Worm (Caenorhabditis elegans) whole organism, L4 larva: ENCODE results near the gene spe-41.

Source experiments
- F26F4.8 ChIP-seq: fragments of 200-800 bp; sonication (Bioruptor generic); conservative IDR thresholded peaks from 2 replicates; pipeline ENCODE4 v1.3.6; 2022; ENCODE audit warnings: missing genetic modification characterization, missing compliant biosample characterization
- F37D6.2 ChIP-seq: sonication (generic microtip); optimal IDR thresholded peaks from 2 replicates; lab custom pipeline; 2016; ENCODE audit warnings: mild to moderate bottlenecking, missing genetic modification characterization, missing compliant biosample characterization
- R02D3.7 ChIP-seq: fragments of 150-350 bp; sonication (generic microtip); optimal IDR thresholded peaks from 3 replicates; lab custom pipeline; 2014; ENCODE audit warnings: missing biosample characterization, missing genetic modification characterization
- T26A8.4 ChIP-seq: fragments of 200-800 bp; sonication (Bioruptor generic); IDR thresholded peaks from 2 replicates; pipeline ENCODE4 v1.3.6; 2022; ENCODE audit warnings: missing genetic modification characterization, missing compliant biosample characterization
- Y105C5A.15 ChIP-seq: fragments of 200-800 bp; sonication (Bioruptor generic); IDR thresholded peaks from 2 replicates; pipeline ENCODE4 v1.3.6; 2022; ENCODE audit warnings: missing genetic modification characterization, missing compliant biosample characterization
- ZK337.2 ChIP-seq: fragments of 200-800 bp; sonication (Bioruptor generic); IDR thresholded peaks from 2 replicates; pipeline ENCODE4 v1.3.6; 2022; ENCODE audit warnings: missing genetic modification reagents, missing genetic modification characterization, missing compliant biosample characterization
- ZK546.5 ChIP-seq, 2 experiments: sonication (generic microtip); optimal IDR thresholded peaks; 2 replicates each; lab custom pipeline; 2017; ENCODE audit warnings: missing biosample characterization in 2 of 2, missing genetic modification characterization in 2 of 2
- aha-1 ChIP-seq: fragments of 150-350 bp; peaks from one replicate; lab custom pipeline; 2014; ENCODE audit warnings: missing biosample characterization, missing genetic modification characterization
- arid-1 ChIP-seq: fragments of 200-800 bp; sonication (Bioruptor generic); conservative IDR thresholded peaks from 2 replicates; pipeline ENCODE4 v1.3.6; 2022; ENCODE audit warnings: missing genetic modification reagents, missing genetic modification characterization, missing compliant biosample characterization
- ceh-28 ChIP-seq: fragments of 150-350 bp; optimal IDR thresholded peaks from 2 replicates; lab custom pipeline; 2014; ENCODE audit warnings: missing biosample characterization, missing genetic modification reagents, missing genetic modification characterization
- ceh-44 ChIP-seq: fragments of 200-800 bp; sonication (Bioruptor generic); IDR thresholded peaks from 2 replicates; pipeline ENCODE4 v1.3.6; 2022; ENCODE audit warnings: missing genetic modification reagents, missing genetic modification characterization, missing compliant biosample characterization
- ctbp-1 ChIP-seq: fragments of 200-800 bp; sonication (Bioruptor generic); IDR thresholded peaks from 2 replicates; pipeline ENCODE4 v1.3.6; 2022; ENCODE audit warnings: missing genetic modification reagents, missing genetic modification characterization, missing compliant biosample characterization
- dmd-6 ChIP-seq: fragments of 200-800 bp; sonication (Bioruptor generic); IDR thresholded peaks from 2 replicates; pipeline ENCODE4 v1.3.6; 2022; ENCODE audit warnings: missing genetic modification reagents, missing genetic modification characterization, missing compliant biosample characterization
- dmd-8 ChIP-seq: fragments of 200-800 bp; sonication (Bioruptor generic); IDR thresholded peaks from 2 replicates; pipeline ENCODE4 v1.3.6; 2022; ENCODE audit warnings: missing genetic modification characterization, missing compliant biosample characterization
- dmd-9 ChIP-seq: fragments of 200-800 bp; sonication (Bioruptor generic); IDR thresholded peaks from 2 replicates; pipeline ENCODE4 v1.3.6; 2022; ENCODE audit warnings: missing genetic modification reagents, missing genetic modification characterization, missing compliant biosample characterization
- dpl-1 ChIP-seq: fragments of 150-350 bp; optimal IDR thresholded peaks from 2 replicates; lab custom pipeline; 2014; ENCODE audit warnings: missing biosample characterization, missing genetic modification reagents, missing genetic modification characterization
- duxl-1 ChIP-seq: sonication (generic microtip); optimal IDR thresholded peaks from 2 replicates; lab custom pipeline; 2016; ENCODE audit warnings: mild to moderate bottlenecking, missing genetic modification characterization, moderate library complexity, missing compliant biosample characterization; ENCODE audit not compliant: poor library complexity
- egl-27 ChIP-seq: sonication (generic microtip); optimal IDR thresholded peaks from 3 replicates; lab custom pipeline; 2017; ENCODE audit warnings: missing biosample characterization, missing genetic modification reagents, missing genetic modification characterization
- lim-7 ChIP-seq: fragments of 200-800 bp; sonication (Bioruptor generic); IDR thresholded peaks from 2 replicates; pipeline ENCODE4 v1.3.6; 2022; ENCODE audit warnings: missing genetic modification characterization, missing compliant biosample characterization
- lin-1 ChIP-seq: fragments of 200-800 bp; sonication (Bioruptor generic); IDR thresholded peaks from 2 replicates; pipeline ENCODE4 v1.3.6; 2022; ENCODE audit warnings: missing genetic modification reagents, missing genetic modification characterization, missing compliant biosample characterization
- lin-15B ChIP-seq: fragments of 150-350 bp; sonication (generic microtip); optimal IDR thresholded peaks from 3 replicates; lab custom pipeline; 2014; ENCODE audit warnings: missing biosample characterization, missing genetic modification characterization
- mes-2 ChIP-seq: sonication (generic microtip); optimal IDR thresholded peaks from 2 replicates; lab custom pipeline; 2016; ENCODE audit warnings: missing genotype, mild to moderate bottlenecking, missing genetic modification characterization, missing compliant biosample characterization; ENCODE audit not compliant: poor library complexity, severe bottlenecking
- nhr-48 ChIP-seq: sonication (generic microtip); optimal IDR thresholded peaks from 2 replicates; lab custom pipeline; 2016; ENCODE audit warnings: mild to moderate bottlenecking, missing genetic modification characterization, missing compliant biosample characterization
- nhr-6 ChIP-seq: fragments of 150-350 bp; optimal IDR thresholded peaks from 2 replicates; lab custom pipeline; 2014; ENCODE audit warnings: missing biosample characterization, missing genetic modification characterization
- pha-4 ChIP-seq, 2 experiments: fragments of 150-350 bp in 1 of 2; fragments of 200-800 bp in 1 of 2; sonication (Bioruptor generic) in 1 of 2; IDR thresholded peaks in 1 of 2; optimal IDR thresholded peaks in 1 of 2; 2 replicates each; pipeline versions ENCODE4 v1.3.6 to Lab custom; 2014 to 2022; ENCODE audit warnings: missing genetic modification characterization in 2 of 2, missing genetic modification reagents in 2 of 2, missing biosample characterization in 1 of 2, missing compliant biosample characterization in 1 of 2
- php-3 ChIP-seq: fragments of 200-800 bp; sonication (Bioruptor generic); IDR thresholded peaks from 2 replicates; pipeline ENCODE4 v1.3.6; 2022; ENCODE audit warnings: missing genetic modification reagents, missing genetic modification characterization, missing compliant biosample characterization
- sdz-12 ChIP-seq: fragments of 200-800 bp; sonication (Bioruptor generic); optimal IDR thresholded peaks from 2 replicates; lab custom pipeline; 2018; ENCODE audit warnings: mild to moderate bottlenecking, missing genetic modification characterization, missing compliant biosample characterization
- set-16 ChIP-seq: fragments of 200-800 bp; sonication (Bioruptor generic); IDR thresholded peaks from 2 replicates; pipeline ENCODE4 v1.3.6; 2022; ENCODE audit warnings: missing genetic modification reagents, missing genetic modification characterization, missing compliant biosample characterization
- unc-62 ChIP-seq, 3 experiments: fragments of 150-350 bp in 1 of 3; sonication (generic microtip); optimal IDR thresholded peaks in 2 of 3; peaks in 1 of 3; 1 replicate in 1 of 3; 2 replicates in 2 of 3; lab custom pipeline; 2014 to 2017; ENCODE audit warnings: missing biosample characterization in 3 of 3, missing genetic modification characterization in 3 of 3, missing genetic modification reagents in 3 of 3, missing genotype in 1 of 3
- zfp-3 ChIP-seq: fragments of 200-800 bp; sonication (Bioruptor generic); conservative IDR thresholded peaks from 2 replicates; pipeline ENCODE4 v1.3.6; 2022; ENCODE audit warnings: missing genetic modification reagents, missing genetic modification characterization, missing compliant biosample characterization
- ztf-11 ChIP-seq: fragments of 150-350 bp; optimal IDR thresholded peaks from 2 replicates; lab custom pipeline; 2014; ENCODE audit warnings: missing biosample characterization, missing genetic modification characterization

The spe-41 gene

DNA sequence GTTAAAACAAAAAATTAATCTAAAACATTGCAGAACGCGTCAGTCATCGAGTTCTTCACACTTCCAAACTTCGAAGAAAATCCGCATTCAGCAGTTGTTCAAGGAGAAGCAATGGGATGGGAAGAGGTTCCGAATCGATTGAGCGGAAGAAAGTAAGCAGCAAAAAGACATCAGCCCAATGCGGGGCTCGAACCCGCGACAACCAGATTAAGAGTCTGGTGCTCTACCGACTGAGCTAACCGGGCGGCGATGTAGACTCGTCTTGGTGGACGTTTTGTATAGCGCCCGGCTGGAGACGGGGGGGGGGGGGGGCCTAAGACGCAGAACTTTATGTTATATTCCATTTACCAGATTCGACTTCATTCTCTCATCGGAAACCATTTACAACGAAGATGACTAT, 17.3 kb downstream of the spe-41 start (continued):
- TF ChIP-seq ZK546.5 (tag; optimal IDR thresholded peaks at IDR 0.05; lab: Kevin White, UChicago) (no peak), lim-7 (peak; percentile 79), duxl-1 (tag; lab: Kevin White, UChicago) (peak; percentile 37), dmd-8 (GFP tag; lab: Robert Waterston, UW) (peak; percentile 63; the same call in 1 of the 2 replicates), ztf-11 (tag; lab: Kevin White, UChicago) (no peak), pha-4 (GFP tag; IDR thresholded peaks at IDR 0.05; lab: Robert Waterston, UW) (peak; percentile 50; the same call in 1 of the 2 replicates), pha-4 (tag; optimal IDR thresholded peaks at IDR 0.05; lab: Kevin White, UChicago) (no peak), ctbp-1 (GFP tag; lab: Robert Waterston, UW) (0 out of 2 replicates have a peak, but pooled peaks have one; percentile 43), dmd-6 (GFP tag; lab: Robert Waterston, UW) (peak; percentile 36), R02D3.7 (tag; lab: Kevin White, UChicago) (no peak), dmd-9 (GFP tag; lab: Robert Waterston, UW) (no peak), set-16 (GFP tag; lab: Robert Waterston, UW) (peak; percentile 74), nhr-6 (tag; lab: Kevin White, UChicago) (no peak), Y105C5A.15 (GFP tag; lab: Robert Waterston, UW) (no peak), lin-1 (GFP tag; lab: Robert Waterston, UW) (peak; percentile 22; the same call in 1 of the 2 replicates), zfp-3 (GFP tag; lab: Robert Waterston, UW) (peak; percentile 54; the same call in 1 of the 2 replicates), mes-2 (tag; lab: Kevin White, UChicago) (no peak), nhr-48 (tag; lab: Kevin White, UChicago) (no peak), php-3 (GFP tag; lab: Robert Waterston, UW) (0 out of 2 replicates have a peak, but pooled peaks have one; percentile 14), ceh-28 (no peak), egl-27 (tag; lab: Kevin White, UChicago) (no peak), arid-1 (peak; percentile 83), T26A8.4 (GFP tag; lab: Robert Waterston, UW) (0 out of 2 replicates have a peak, but pooled peaks have one; percentile 15), aha-1 (no peak), sdz-12 (GFP tag; lab: Kevin White, UChicago) (no peak), ZK337.2 (0 out of 2 replicates have a peak, but pooled peaks have one; percentile 36), dpl-1 (GFP tag; lab: Kevin White, UChicago) (no peak)
- TF ChIP-seq, all 104 proteins: peak for 21

DNA sequence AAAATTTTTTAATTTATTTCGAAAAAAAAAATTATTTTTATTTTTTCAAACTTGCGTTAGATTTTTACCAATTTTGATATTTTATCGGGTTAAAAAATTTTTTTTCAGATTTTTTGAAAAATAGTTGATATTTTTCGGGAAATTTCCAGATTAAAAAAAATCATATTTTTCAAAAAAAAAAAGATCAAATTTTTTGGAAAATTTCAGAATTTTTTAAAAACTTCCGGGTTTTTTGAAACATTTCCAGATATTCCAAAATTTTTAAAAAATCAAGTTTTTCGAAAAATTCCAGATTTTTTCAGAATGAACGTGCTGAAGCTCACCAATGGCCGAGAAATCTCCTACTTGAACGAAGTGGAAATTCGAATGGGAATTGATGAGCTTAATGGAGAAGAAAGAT, 18.6 kb downstream of the spe-41 start, which contains the start of gene metl-18:
metl-18 (plus strand) TSS at position 301 of the 400 bp plus-strand sequence.
- TF ChIP-seq ceh-44: no peak

DNA sequence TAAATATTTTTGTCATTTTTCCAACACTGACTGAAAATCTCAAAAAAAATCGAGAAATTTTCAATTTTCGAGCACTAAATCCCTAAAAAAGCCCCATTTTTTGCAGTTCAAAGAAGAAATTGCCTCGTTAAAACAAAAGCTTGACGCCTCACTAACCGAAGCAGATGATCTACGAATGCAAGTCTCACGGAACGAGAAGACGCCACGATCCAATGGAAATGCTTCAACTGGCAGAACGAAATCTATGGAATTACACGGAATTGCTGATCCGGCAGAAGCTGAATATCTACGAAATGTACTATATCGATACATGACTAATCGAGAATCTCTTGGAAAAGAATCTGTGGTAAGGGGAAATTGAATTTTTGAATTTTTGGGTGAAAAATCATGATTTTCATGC, 20.1 kb downstream of the spe-41 start:
- TF ChIP-seq mes-2 (tag; lab: Kevin White, UChicago) (peak; percentile 42), unc-62 (GFP tag; optimal IDR thresholded peaks at IDR 0.05 in 1 of 2; lab: Kevin White, UChicago) (no peak), unc-62 (tag; optimal IDR thresholded peaks at IDR 0.05; lab: Kevin White, UChicago) (no peak), dpl-1 (GFP tag; lab: Kevin White, UChicago) (no peak)

ce11 chrIII:3418906-3419305, 25.1 kb downstream of the spe-41 start:
- no peak for TF ChIP-seq F37D6.2 (tag; lab: Kevin White, UChicago)
- no peak for TF ChIP-seq lin-15B
- TF ChIP-seq, all 104 proteins: peak for 0

- TF ChIP-seq F26F4.8 (GFP tag; lab: Robert Waterston, UW): no peak
Observed at ce11 chrIII:3417453-3417852, 26.6 kb downstream of the spe-41 start.
